Worm (Caenorhabditis elegans) whole organism, late embryonic: Measurements from ENCODE around the gene F55B11.7.

Experiments used
- ceh-19 ChIP-seq: fragments of 200-800 bp; sonication (Bioruptor generic); optimal IDR thresholded peaks from 2 replicates; lab custom pipeline; 2018; ENCODE audit warnings: mild to moderate bottlenecking, missing genetic modification characterization, missing compliant biosample characterization
- ceh-22 ChIP-seq: sonication (generic microtip); optimal IDR thresholded peaks from 2 replicates; lab custom pipeline; 2017; ENCODE audit warnings: missing biosample characterization, missing genetic modification characterization
- dmd-4 ChIP-seq: sonication (generic microtip); optimal IDR thresholded peaks from 2 replicates; lab custom pipeline; 2016; ENCODE audit warnings: borderline replicate concordance, missing genetic modification characterization, missing compliant biosample characterization
- gmeb-2 ChIP-seq: sonication (generic microtip); optimal IDR thresholded peaks from 2 replicates; lab custom pipeline; 2016; ENCODE audit warnings: missing genetic modification characterization, inconsistent platforms, missing compliant biosample characterization
- pha-4 ChIP-seq: fragments of 150-350 bp; optimal IDR thresholded peaks from 2 replicates; lab custom pipeline; 2018; ENCODE audit warnings: missing biosample characterization, missing genetic modification reagents, missing genetic modification characterization
- unc-86 ChIP-seq: sonication (generic microtip); optimal IDR thresholded peaks from 2 replicates; lab custom pipeline; 2016; ENCODE audit warnings: missing genetic modification characterization, missing compliant biosample characterization

ce11 chrIV:14385140-14385539 lies 36.7 kb downstream of the F55B11.7 start:
- TF ChIP-seq pha-4 (tag; lab: Kevin White, UChicago), result no peak
- TF ChIP-seq ceh-19, result no peak
- TF ChIP-seq unc-86 (tag; lab: Kevin White, UChicago), result no peak
- TF ChIP-seq ceh-22 (tag; lab: Kevin White, UChicago), result no peak
- no peak for TF ChIP-seq dmd-4 (tag; lab: Kevin White, UChicago)
- no peak for TF ChIP-seq gmeb-2 (tag; lab: Kevin White, UChicago)
